Worm (Caenorhabditis elegans) whole organism, L1 larva: ENCODE data around the gene K01D12.1.

Source experiments
- aly-2 ChIP-seq: fragments of 150-350 bp; optimal IDR thresholded peaks from 2 replicates; lab custom pipeline; 2014; ENCODE audit warnings: missing biosample characterization, missing genetic modification characterization
- fos-1 ChIP-seq: fragments of 150-350 bp; optimal IDR thresholded peaks from 2 replicates; lab custom pipeline; 2014; ENCODE audit warnings: missing biosample characterization, missing genetic modification characterization
- grh-1 ChIP-seq: fragments of 200-800 bp; sonication (Bioruptor generic); IDR thresholded peaks from 2 replicates; pipeline ENCODE4 v1.3.6; 2022; ENCODE audit warnings: missing genetic modification reagents, missing genetic modification characterization, missing compliant biosample characterization
- lin-14 ChIP-seq: fragments of 200-800 bp; sonication (Bioruptor generic); optimal IDR thresholded peaks from 2 replicates; lab custom pipeline; 2018; ENCODE audit warnings: mild to moderate bottlenecking, missing genetic modification characterization, moderate library complexity, missing compliant biosample characterization
- lin-39 ChIP-seq: fragments of 150-350 bp; optimal IDR thresholded peaks from 2 replicates; lab custom pipeline; 2014; ENCODE audit warnings: missing biosample characterization, missing genetic modification reagents, missing genetic modification characterization
- lsy-2 ChIP-seq, 2 experiments: fragments of 150-350 bp; optimal IDR thresholded peaks; 2 replicates each; lab custom pipeline; 2014; ENCODE audit warnings: missing biosample characterization in 2 of 2, missing genetic modification characterization in 2 of 2
- mef-2 ChIP-seq: fragments of 150-350 bp; optimal IDR thresholded peaks from 2 replicates; lab custom pipeline; 2014; ENCODE audit warnings: missing biosample characterization, missing genetic modification characterization
- mep-1 ChIP-seq: fragments of 150-350 bp; optimal IDR thresholded peaks from 2 replicates; lab custom pipeline; 2014; ENCODE audit warnings: missing biosample characterization, missing genetic modification characterization
- nhr-76 ChIP-seq: sonication (generic microtip); optimal IDR thresholded peaks from 2 replicates; lab custom pipeline; 2017; ENCODE audit warnings: missing biosample characterization, missing genetic modification characterization
- sptf-1 ChIP-seq: fragments of 150-350 bp; optimal IDR thresholded peaks from 2 replicates; lab custom pipeline; 2014; ENCODE audit warnings: missing biosample characterization, missing genetic modification characterization
- tbx-2 ChIP-seq: sonication (generic microtip); optimal IDR thresholded peaks from 2 replicates; lab custom pipeline; 2016; ENCODE audit warnings: missing genetic modification characterization, missing compliant biosample characterization
- unc-62 ChIP-seq: fragments of 150-350 bp; optimal IDR thresholded peaks from 2 replicates; lab custom pipeline; 2014; ENCODE audit warnings: missing biosample characterization, missing genetic modification reagents, missing genetic modification characterization

- TF ChIP-seq unc-62 (no peak), sptf-1 (tag; lab: Kevin White, UChicago) (no peak), grh-1 (no peak), mef-2 (tag; lab: Kevin White, UChicago) (no peak), aly-2 (tag; lab: Kevin White, UChicago) (no peak), nhr-76 (tag; lab: Kevin White, UChicago) (no peak), lsy-2 (tag; optimal IDR thresholded peaks at IDR 0.05; lab: Kevin White, UChicago) (no peak), mep-1 (tag; lab: Kevin White, UChicago) (no peak), tbx-2 (no peak), fos-1 (tag; lab: Kevin White, UChicago) (no peak), lin-39 (tag; lab: Kevin White, UChicago) (no peak), lin-14 (GFP tag; lab: Kevin White, UChicago) (no peak)
These were observed 19.0 kb upstream of the K01D12.1 start, which contains the start of gene F23H12.5 for ce11 chrV:12358347-12358746.
